Worm (Caenorhabditis elegans) whole organism, L4 larva: ENCODE results near the gene ccdc-47.

ENCODE experiments used
- lin-39 ChIP-seq: fragments of 150-350 bp; optimal IDR thresholded peaks from 2 replicates; lab custom pipeline; 2014; ENCODE audit warnings: missing biosample characterization, missing genetic modification reagents, missing genetic modification characterization
- unc-62 ChIP-seq, 3 experiments: fragments of 150-350 bp in 1 of 3; sonication (generic microtip); optimal IDR thresholded peaks in 2 of 3; peaks in 1 of 3; 1 replicate in 1 of 3; 2 replicates in 2 of 3; lab custom pipeline; 2014 to 2017; ENCODE audit warnings: missing biosample characterization in 3 of 3, missing genetic modification characterization in 3 of 3, missing genetic modification reagents in 3 of 3, missing genotype in 1 of 3

ccdc-47 gene

DNA sequence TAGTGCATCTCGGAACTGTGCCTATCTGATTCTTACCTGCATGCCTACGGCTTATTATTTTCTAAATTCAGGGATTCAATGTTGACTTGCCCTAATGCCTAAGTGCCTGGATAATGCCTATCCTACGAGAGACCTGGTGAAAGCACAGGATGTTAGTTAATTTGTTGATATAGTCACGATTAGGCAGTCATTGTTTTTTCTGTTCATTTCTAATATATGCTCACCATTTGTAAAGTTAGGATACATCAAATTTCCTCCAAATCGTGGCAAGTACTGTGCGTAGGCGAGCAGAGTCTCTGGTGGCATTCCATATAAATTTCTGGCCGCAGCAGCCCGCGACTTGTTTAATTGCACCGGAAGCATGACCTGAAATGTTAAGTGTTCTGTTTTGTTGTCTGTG, 49.4 kb downstream of the ccdc-47 start:
- peak in 1 of 2 experiments; percentile 93 for TF ChIP-seq unc-62 (GFP tag; optimal IDR thresholded peaks at IDR 0.05 in 1 of 2; lab: Kevin White, UChicago)
- no peak for TF ChIP-seq unc-62 (tag; optimal IDR thresholded peaks at IDR 0.05; lab: Kevin White, UChicago)
- no peak for TF ChIP-seq lin-39 (tag; lab: Kevin White, UChicago)
